Worm (Caenorhabditis elegans): ENCODE results near the gene nape-1.

- TF ChIP-seq him-1 (tag; optimal IDR thresholded peaks at IDR 0.05) (no peak), W03F9.2 (tag; optimal IDR thresholded peaks at IDR 0.05) (no peak), dao-5 (tag; optimal IDR thresholded peaks at IDR 0.05) (no peak)
Observed at ce11 chrIV:3710737-3711136, 29.9 kb downstream of the nape-1 start.

Measured in whole organism, L4/young adult.